ENCODE assay signal across 5 worm cellular contexts in genomic region chrIV:4446884-4447283, ce11.
A peak's percentile ranks its signal among the peaks of the same experiment; 100 is the strongest.
TF ChIP-seq lines count a peak whose summit lies in the region.

No protein-coding gene starts in this region.

TF ChIP-seq in whole organism, L1 larva, 84 proteins besides CTCF, POLR2A, EP300 and RAD21 (continues in another document):
- TF ChIP-seq pax-3 (tag; optimal IDR thresholded peaks at IDR 0.05; lab: Kevin White, UChicago) (no peak), pag-3 (tag; optimal IDR thresholded peaks at IDR 0.05; lab: Kevin White, UChicago; ENCODE audit: borderline replicate concordance, insufficient read depth) (no peak), pqm-1 (tag; optimal IDR thresholded peaks at IDR 0.05; lab: Kevin White, UChicago) (no peak), Y116A8C.19 (tag; optimal IDR thresholded peaks at IDR 0.05; lab: Kevin White, UChicago; ENCODE audit: borderline replicate concordance) (no peak), snu-23 (GFP tag; optimal IDR thresholded peaks at IDR 0.05; lab: Kevin White, UChicago) (peak; percentile 44), nhr-47 (tag; optimal IDR thresholded peaks at IDR 0.05; lab: Kevin White, UChicago) (peak; percentile 35), ceh-82 (tag; optimal IDR thresholded peaks at IDR 0.05; lab: Kevin White, UChicago) (peak in 2 of 3 experiments; percentile 16), ztf-4 (tag; optimal IDR thresholded peaks at IDR 0.05; lab: Kevin White, UChicago) (no peak), sox-4 (tag; optimal IDR thresholded peaks at IDR 0.05; lab: Kevin White, UChicago) (no peak), ceh-88 (GFP tag; IDR thresholded peaks at IDR 0.05; lab: Robert Waterston, UW) (no peak), unc-62 (GFP tag; optimal IDR thresholded peaks at IDR 0.05; lab: Kevin White, UChicago) (no peak), ces-1 (GFP tag; optimal IDR thresholded peaks at IDR 0.05; lab: Kevin White, UChicago) (no peak), jun-1 (tag; optimal IDR thresholded peaks at IDR 0.05; lab: Kevin White, UChicago) (peak; percentile 47), elt-3 (tag; optimal IDR thresholded peaks at IDR 0.05; lab: Kevin White, UChicago) (peak in 1 of 6 experiments; percentile 15), elt-2 (tag; optimal IDR thresholded peaks at IDR 0.05; lab: Kevin White, UChicago) (no peak), C34B4.2 (tag; optimal IDR thresholded peaks at IDR 0.05; lab: Kevin White, UChicago) (no peak), F16B12.6 (tag; optimal IDR thresholded peaks at IDR 0.05; lab: Kevin White, UChicago) (no peak), nhr-71 (tag; optimal IDR thresholded peaks at IDR 0.05; lab: Kevin White, UChicago) (peak; percentile 63)

TF ChIP-seq in whole organism, L3 larva, 47 proteins besides CTCF, POLR2A, EP300 and RAD21 (continues in another document):
- peak; percentile 59 for TF ChIP-seq nfya-1 (tag; optimal IDR thresholded peaks at IDR 0.05; lab: Kevin White, UChicago; ENCODE audit: insufficient read depth)
- TF ChIP-seq nhr-23 (tag; optimal IDR thresholded peaks at IDR 0.05; lab: Kevin White, UChicago), result peak; percentile 43
- TF ChIP-seq fkh-2 (tag; optimal IDR thresholded peaks at IDR 0.05; lab: Kevin White, UChicago), result no peak
- no peak for TF ChIP-seq ceh-16 (tag; optimal IDR thresholded peaks at IDR 0.05; lab: Kevin White, UChicago)
- peak; percentile 84 for TF ChIP-seq ceh-28 (tag; optimal IDR thresholded peaks at IDR 0.05; lab: Kevin White, UChicago)
- no peak for TF ChIP-seq jun-1 (tag; optimal IDR thresholded peaks at IDR 0.05; lab: Kevin White, UChicago)
- TF ChIP-seq elt-1 (tag; optimal IDR thresholded peaks at IDR 0.05; lab: Kevin White, UChicago), result no peak
- peak; percentile 42 for TF ChIP-seq R02D3.7 (tag; optimal IDR thresholded peaks at IDR 0.05; lab: Kevin White, UChicago)
- peak; percentile 1 for TF ChIP-seq ZK546.5 (tag; optimal IDR thresholded peaks at IDR 0.05; lab: Kevin White, UChicago)
- no peak for TF ChIP-seq unc-62 (GFP tag; optimal IDR thresholded peaks at IDR 0.05; lab: Kevin White, UChicago)
- peak; percentile 83 for TF ChIP-seq ama-1 (optimal IDR thresholded peaks at IDR 0.05; lab: Kevin White, UChicago)
- TF ChIP-seq egl-5 (tag; optimal IDR thresholded peaks at IDR 0.05; lab: Kevin White, UChicago), result no peak
- peak; percentile 20 for TF ChIP-seq pqm-1 (tag; optimal IDR thresholded peaks at IDR 0.05; lab: Kevin White, UChicago)
- TF ChIP-seq pha-4 (tag; optimal IDR thresholded peaks at IDR 0.05; lab: Kevin White, UChicago), result peak; percentile 65
- no peak for TF ChIP-seq fos-1 (tag; optimal IDR thresholded peaks at IDR 0.05; lab: Kevin White, UChicago)
- TF ChIP-seq elt-2 (tag; optimal IDR thresholded peaks at IDR 0.05; lab: Kevin White, UChicago), result no peak
- TF ChIP-seq hmg-11 (tag; optimal IDR thresholded peaks at IDR 0.05; lab: Kevin White, UChicago), result no peak
- TF ChIP-seq mdl-1 (tag; optimal IDR thresholded peaks at IDR 0.05; lab: Kevin White, UChicago), result no peak
- no peak for TF ChIP-seq fkh-10 (GFP tag; optimal IDR thresholded peaks at IDR 0.05; lab: Kevin White, UChicago)
- TF ChIP-seq nhr-25 (tag; optimal IDR thresholded peaks at IDR 0.05; lab: Kevin White, UChicago), result peak; percentile 50

TF ChIP-seq in whole organism, early embryonic, 17 proteins besides CTCF, POLR2A, EP300 and RAD21:
- TF ChIP-seq ceh-36 (tag; optimal IDR thresholded peaks at IDR 0.05; lab: Kevin White, UChicago) (no peak), ama-1 (optimal IDR thresholded peaks at IDR 0.05; lab: Kevin White, UChicago) (peak; percentile 81)

TF ChIP-seq in whole organism, midembryonic, 9 proteins besides CTCF, POLR2A, EP300 and RAD21:
- TF ChIP-seq tab-1 (GFP tag; IDR thresholded peaks at IDR 0.05; lab: Robert Waterston, UW) (no peak), T22C8.4 (GFP tag; IDR thresholded peaks at IDR 0.05; lab: Robert Waterston, UW) (peak; percentile 82)

TF ChIP-seq in whole organism, young adult, 124 proteins besides CTCF, POLR2A, EP300 and RAD21:
- TF ChIP-seq attf-5 (GFP tag; optimal IDR thresholded peaks at IDR 0.05; lab: Kevin White, UChicago), result peak; percentile 1
- TF ChIP-seq zfh-2 (GFP tag; conservative IDR thresholded peaks at IDR 0.05; lab: Robert Waterston, UW), result no peak
- TF ChIP-seq snpc-4 (GFP tag; optimal IDR thresholded peaks at IDR 0.05; lab: Kevin White, UChicago), result no peak
- TF ChIP-seq snpc-4 (tag; optimal IDR thresholded peaks at IDR 0.05; lab: Kevin White, UChicago), result peak in 1 of 4 experiments; percentile 17
- TF ChIP-seq tbp1 (GFP tag; optimal IDR thresholded peaks at IDR 0.05; lab: Kevin White, UChicago), result peak; percentile 13
- TF ChIP-seq F33H1.4 (GFP tag; IDR thresholded peaks at IDR 0.05; lab: Robert Waterston, UW), result peak; percentile 40
- TF ChIP-seq hsf-1 (GFP tag; IDR thresholded peaks at IDR 0.05; lab: Robert Waterston, UW), result peak; percentile 66
- peak; percentile 29 for TF ChIP-seq lin-54 (GFP tag; optimal IDR thresholded peaks at IDR 0.05; lab: Kevin White, UChicago)
- peak; percentile 12; the same call in 1 of the 2 replicates for TF ChIP-seq Y95B8A.8 (GFP tag; IDR thresholded peaks at IDR 0.05; lab: Robert Waterston, UW)
- no peak for TF ChIP-seq B0261.1 (tag; optimal IDR thresholded peaks at IDR 0.05; lab: Kevin White, UChicago)
- TF ChIP-seq ztf-3 (GFP tag; optimal IDR thresholded peaks at IDR 0.05; lab: Kevin White, UChicago), result no peak
- TF ChIP-seq rcor-1 (GFP tag; IDR thresholded peaks at IDR 0.05; lab: Robert Waterston, UW), result peak; percentile 48; the same call in 1 of the 2 replicates
- peak; percentile 63; the same call in 1 of the 2 replicates for TF ChIP-seq pbrm-1 (GFP tag; IDR thresholded peaks at IDR 0.05; lab: Robert Waterston, UW)
- TF ChIP-seq madf-3 (GFP tag; IDR thresholded peaks at IDR 0.05; lab: Robert Waterston, UW), result 0 out of 2 replicates have a peak, but pooled peaks have one; percentile 56
- no peak for TF ChIP-seq mxl-1 (tag; optimal IDR thresholded peaks at IDR 0.05; lab: Kevin White, UChicago)
- no peak for TF ChIP-seq F22D6.2 (tag; optimal IDR thresholded peaks at IDR 0.05; lab: Kevin White, UChicago)
- 0 out of 2 replicates have a peak, but pooled peaks have one; percentile 13 for TF ChIP-seq Y53F4B.3 (GFP tag; IDR thresholded peaks at IDR 0.05; lab: Robert Waterston, UW)
- TF ChIP-seq attf-6 (GFP tag; IDR thresholded peaks at IDR 0.05; lab: Robert Waterston, UW), result peak; percentile 63
- TF ChIP-seq mcd-1 (GFP tag; IDR thresholded peaks at IDR 0.05; lab: Robert Waterston, UW), result no peak
- no peak for TF ChIP-seq F37B4.10 (GFP tag; IDR thresholded peaks at IDR 0.05; lab: Robert Waterston, UW)
- peak; percentile 13 for TF ChIP-seq hrde-1 (tag; optimal IDR thresholded peaks at IDR 0.05; lab: Kevin White, UChicago; ENCODE audit: borderline replicate concordance)
- 0 out of 2 replicates have a peak, but pooled peaks have one; percentile 19 for TF ChIP-seq ekl-4 (GFP tag; IDR thresholded peaks at IDR 0.05; lab: Robert Waterston, UW)
- TF ChIP-seq Y53G8AR.9 (GFP tag; conservative IDR thresholded peaks at IDR 0.05; lab: Robert Waterston, UW), result peak; percentile 81
- TF ChIP-seq athp-1 (tag; optimal IDR thresholded peaks at IDR 0.05; lab: Kevin White, UChicago), result no peak
- no peak for TF ChIP-seq ztf-28 (GFP tag; IDR thresholded peaks at IDR 0.05; lab: Robert Waterston, UW)
- TF ChIP-seq snpc-3.4 (tag; optimal IDR thresholded peaks at IDR 0.05; lab: Kevin White, UChicago), result peak; percentile 35
- TF ChIP-seq madf-6 (GFP tag; IDR thresholded peaks at IDR 0.05; lab: Robert Waterston, UW), result peak; percentile 74
- peak; percentile 3 for TF ChIP-seq efl-1 (GFP tag; optimal IDR thresholded peaks at IDR 0.05; lab: Kevin White, UChicago)
- peak; percentile 52; the same call in 1 of the 2 replicates for TF ChIP-seq B0336.3 (GFP tag; IDR thresholded peaks at IDR 0.05; lab: Robert Waterston, UW)
- peak; percentile 39 for TF ChIP-seq snpc-1.3 (tag; optimal IDR thresholded peaks at IDR 0.05; lab: Kevin White, UChicago; ENCODE audit: insufficient read depth)
- TF ChIP-seq ceh-100 (GFP tag; IDR thresholded peaks at IDR 0.05; lab: Robert Waterston, UW), result peak; percentile 39
- no peak for TF ChIP-seq rpc-1 (optimal IDR thresholded peaks at IDR 0.05; lab: Kevin White, UChicago)
- TF ChIP-seq rpc-1 (tag; optimal IDR thresholded peaks at IDR 0.05; lab: Kevin White, UChicago), result no peak
- no peak for TF ChIP-seq aptf-3 (GFP tag; IDR thresholded peaks at IDR 0.05; lab: Robert Waterston, UW)
- no peak for TF ChIP-seq die-1 (tag; optimal IDR thresholded peaks at IDR 0.05; lab: Kevin White, UChicago)
- no peak for TF ChIP-seq nhr-120 (GFP tag; IDR thresholded peaks at IDR 0.05; lab: Robert Waterston, UW)
- TF ChIP-seq lsl-1 (GFP tag; optimal IDR thresholded peaks at IDR 0.05; lab: Kevin White, UChicago), result peak; percentile 12
- peak; percentile 20 for TF ChIP-seq F49E8.2 (tag; optimal IDR thresholded peaks at IDR 0.05; lab: Kevin White, UChicago; ENCODE audit: insufficient read depth)
- TF ChIP-seq nfyb-1 (GFP tag; IDR thresholded peaks at IDR 0.05; lab: Robert Waterston, UW), result 0 out of 2 replicates have a peak, but pooled peaks have one; percentile 15
- TF ChIP-seq ceh-58 (GFP tag; IDR thresholded peaks at IDR 0.05; lab: Robert Waterston, UW), result 0 out of 2 replicates have a peak, but pooled peaks have one; percentile 41
- TF ChIP-seq C17E4.6 (GFP tag; IDR thresholded peaks at IDR 0.05; lab: Robert Waterston, UW), result 0 out of 2 replicates have a peak, but pooled peaks have one; percentile 61
- peak; percentile 74; the same call in 1 of the 2 replicates for TF ChIP-seq Y79H2A.3 (GFP tag; conservative IDR thresholded peaks at IDR 0.05; lab: Robert Waterston, UW)
- TF ChIP-seq ceh-40 (GFP tag; IDR thresholded peaks at IDR 0.05; lab: Robert Waterston, UW), result 0 out of 2 replicates have a peak, but pooled peaks have one; percentile 31
- peak; percentile 71; the same call in 1 of the 2 replicates for TF ChIP-seq lin-26 (GFP tag; IDR thresholded peaks at IDR 0.05; lab: Robert Waterston, UW)
- peak; percentile 52 for TF ChIP-seq hmg-1.2 (GFP tag; IDR thresholded peaks at IDR 0.05; lab: Robert Waterston, UW)
- TF ChIP-seq F57C9.4 (tag; optimal IDR thresholded peaks at IDR 0.05; lab: Kevin White, UChicago), result no peak
- no peak for TF ChIP-seq bed-1 (GFP tag; IDR thresholded peaks at IDR 0.05; lab: Robert Waterston, UW)
- no peak for TF ChIP-seq repo-1 (tag; optimal IDR thresholded peaks at IDR 0.05; lab: Kevin White, UChicago)

Comparison
In these comparisons a context has a peak if more than half of its experiments do, and no peak if none do; other contexts are left out.
1. Of the 8 proteins assayed by ChIP-seq in both whole organism, young adult and whole organism, L1 larva: peak only in whole organism, young adult: none; only in whole organism, L1 larva: ama-1, dpl-1 and lin-35; in both: efl-1; in neither: 3; mixed calls (peak in some experiments, not most) for 1.